Worm (Caenorhabditis elegans): Measurements from ENCODE around the gene hex-3.

DNA sequence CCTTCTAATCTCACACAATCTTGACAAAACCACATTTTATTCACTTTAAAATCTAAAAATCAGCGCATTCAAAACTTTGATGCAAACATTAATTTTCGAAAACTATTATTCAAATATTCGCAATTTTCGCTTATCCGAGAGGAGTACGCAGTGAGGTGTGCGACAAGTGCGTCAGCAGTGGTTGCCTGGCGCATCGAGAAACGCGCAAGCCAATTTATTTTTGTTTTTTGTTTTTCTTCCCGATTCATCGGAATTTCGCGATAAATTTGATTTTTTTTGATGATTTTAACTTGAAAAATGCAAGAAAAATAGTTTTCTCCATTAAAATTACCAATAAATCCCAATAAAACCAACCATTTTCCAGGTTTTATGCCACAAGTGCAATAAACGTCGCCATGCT, at the start of gene hex-3, which contains the start of gene fbxb-85:
- peak; percentile 67 for TF ChIP-seq ceh-19 (GFP tag; optimal IDR thresholded peaks at IDR 0.05)
- TF ChIP-seq ceh-9 (tag; optimal IDR thresholded peaks at IDR 0.05): no peak
- peak; percentile 86 for TF ChIP-seq elt-2 (tag; optimal IDR thresholded peaks at IDR 0.05)
- peak; percentile 74 for TF ChIP-seq dve-1 (tag; optimal IDR thresholded peaks at IDR 0.05)
- TF ChIP-seq pqm-1 (tag; optimal IDR thresholded peaks at IDR 0.05): peak; percentile 30

Data from whole organism, late embryonic.